Fruit fly (Drosophila melanogaster) whole organism, embryonic: ENCODE measurements around the gene CG14427.

Experiments
- Adf1 ChIP-seq: fragments of 200-800 bp; sonication (Bioruptor generic); IDR thresholded peaks from 2 replicates; pipeline ENCODE4 v1.3.6; 2022; ENCODE audit warnings: missing biosample characterization, missing genetic modification characterization
- CG10267 ChIP-seq: fragments of 200-800 bp; sonication (Bioruptor generic); optimal IDR thresholded peaks from 2 replicates; lab custom pipeline; 2018; ENCODE audit warnings: missing biosample characterization, mild to moderate bottlenecking, missing genetic modification characterization, moderate library complexity
- CG10321 ChIP-seq: fragments of 200-800 bp; sonication (Bioruptor generic); IDR thresholded peaks from 2 replicates; pipeline ENCODE4 v1.3.6; 2022; ENCODE audit warnings: missing biosample characterization, missing genetic modification characterization
- CG10431 ChIP-seq: fragments of 200-800 bp; sonication (Bioruptor generic); optimal IDR thresholded peaks from 3 replicates; lab custom pipeline; 2018; ENCODE audit warnings: missing biosample characterization, mild to moderate bottlenecking, missing genetic modification characterization
- CG11504 ChIP-seq: fragments of 200-800 bp; sonication (Bioruptor generic); optimal IDR thresholded peaks from 3 replicates; lab custom pipeline; 2019; ENCODE audit warnings: missing biosample characterization, mild to moderate bottlenecking, missing genetic modification characterization, moderate library complexity
- CG11696 ChIP-seq: fragments of 200-800 bp; sonication (Bioruptor generic); IDR thresholded peaks from 2 replicates; pipeline ENCODE4 v1.3.6; 2022; ENCODE audit warnings: missing biosample characterization, missing genetic modification characterization
- CG12219 ChIP-seq: fragments of 200-800 bp; sonication (Bioruptor generic); optimal IDR thresholded peaks from 3 replicates; lab custom pipeline; 2018; ENCODE audit warnings: missing biosample characterization, mild to moderate bottlenecking, missing genetic modification characterization
- CG13296 ChIP-seq: fragments of 200-800 bp; sonication (Bioruptor generic); optimal IDR thresholded peaks from 3 replicates; lab custom pipeline; 2018; ENCODE audit warnings: missing biosample characterization, mild to moderate bottlenecking, missing genetic modification characterization
- CG14710 ChIP-seq: fragments of 200-800 bp; sonication (Bioruptor generic); optimal IDR thresholded peaks from 3 replicates; lab custom pipeline; 2019; ENCODE audit warnings: missing biosample characterization, mild to moderate bottlenecking, missing genetic modification characterization, moderate library complexity
- CG1832 ChIP-seq: fragments of 200-800 bp; sonication (Bioruptor generic); optimal IDR thresholded peaks from 2 replicates; lab custom pipeline; 2017; ENCODE audit warnings: missing biosample characterization, mild to moderate bottlenecking, missing genetic modification characterization, inconsistent platforms
- CG2116 ChIP-seq: fragments of 200-800 bp; sonication (Bioruptor generic); optimal IDR thresholded peaks from 3 replicates; lab custom pipeline; 2018; ENCODE audit warnings: missing biosample characterization, mild to moderate bottlenecking, missing genetic modification characterization
- CG34224 ChIP-seq: fragments of 200-800 bp; sonication (Bioruptor generic); IDR thresholded peaks from 3 replicates; pipeline ENCODE4 v1.3.6; 2022; ENCODE audit warnings: missing biosample characterization, missing genetic modification characterization; ENCODE audit not compliant: partially characterized antibody
- CG3995 ChIP-seq: fragments of 200-800 bp; sonication (Bioruptor generic); optimal IDR thresholded peaks from 3 replicates; lab custom pipeline; 2016; ENCODE audit warnings: missing biosample characterization, missing genetic modification characterization
- CG4707 ChIP-seq: fragments of 200-800 bp; sonication (Bioruptor generic); optimal IDR thresholded peaks from 2 replicates; lab custom pipeline; 2018; ENCODE audit warnings: missing biosample characterization, mild to moderate bottlenecking, missing genetic modification characterization, moderate library complexity
- CG4854 ChIP-seq: fragments of 200-800 bp; sonication (Bioruptor generic); optimal IDR thresholded peaks from 2 replicates; lab custom pipeline; 2016; ENCODE audit warnings: missing biosample characterization, missing genetic modification characterization, inconsistent platforms
- CG8290 ChIP-seq, 3 experiments: fragments of 200-800 bp; sonication (Bioruptor generic); optimal IDR thresholded peaks; 2 replicates each; lab custom pipeline; 2016 to 2019; ENCODE audit warnings: missing biosample characterization in 3 of 3, missing genetic modification characterization in 3 of 3, mild to moderate bottlenecking in 2 of 3, moderate library complexity in 1 of 3
- Dbx ChIP-seq: fragments of 200-800 bp; sonication (Bioruptor generic); IDR thresholded peaks from 3 replicates; pipeline ENCODE4 v1.3.6; 2022; ENCODE audit warnings: missing biosample characterization, missing genetic modification characterization
- Dip3 ChIP-seq: fragments of 200-800 bp; sonication (Bioruptor generic); optimal IDR thresholded peaks from 3 replicates; lab custom pipeline; 2016; ENCODE audit warnings: missing biosample characterization, missing genetic modification characterization
- Dll ChIP-seq: fragments of 200-800 bp; sonication (Bioruptor generic); IDR thresholded peaks from 4 replicates; pipeline ENCODE4 v1.3.6; 2022; ENCODE audit warnings: missing biosample characterization, missing genetic modification characterization; ENCODE audit not compliant: partially characterized antibody
- E2f2 ChIP-seq: fragments of 200-800 bp; sonication (Bioruptor generic); IDR thresholded peaks from 2 replicates; pipeline ENCODE4 v1.3.6; 2022; ENCODE audit warnings: missing biosample characterization, missing genetic modification characterization
- Fer3 ChIP-seq: fragments of 200-800 bp; sonication (Bioruptor generic); optimal IDR thresholded peaks from 2 replicates; lab custom pipeline; 2018; ENCODE audit warnings: missing biosample characterization, mild to moderate bottlenecking, missing genetic modification characterization, moderate library complexity
- HmgD ChIP-seq: fragments of 200-800 bp; sonication (Bioruptor generic); optimal IDR thresholded peaks from 3 replicates; lab custom pipeline; 2016; ENCODE audit warnings: missing biosample characterization, missing genetic modification characterization
- Hr39 ChIP-seq: fragments of >200 bp; optimal IDR thresholded peaks from 2 replicates; lab custom pipeline; 2017
- Hr51 ChIP-seq, 2 experiments: fragments of 200-800 bp; sonication (Bioruptor generic); optimal IDR thresholded peaks; 2 replicates in 1 of 2; 3 replicates in 1 of 2; lab custom pipeline; 2016 to 2018; ENCODE audit warnings: missing biosample characterization in 2 of 2, missing genetic modification characterization in 2 of 2, mild to moderate bottlenecking in 1 of 2, moderate library complexity in 1 of 2
- Hr78 ChIP-seq, 2 experiments: fragments of 200-800 bp in 1 of 2; fragments of >200 bp in 1 of 2; sonication (Bioruptor generic) in 1 of 2; optimal IDR thresholded peaks; 2 replicates each; lab custom pipeline; 2017 to 2019; ENCODE audit warnings: missing biosample characterization in 2 of 2, missing genetic modification characterization in 2 of 2, mild to moderate bottlenecking in 1 of 2, moderate library complexity in 1 of 2
- Jarid2 ChIP-seq: fragments of 200-800 bp; sonication (Bioruptor generic); optimal IDR thresholded peaks from 3 replicates; lab custom pipeline; 2017; ENCODE audit warnings: mild to moderate bottlenecking, missing biosample characterization, missing genetic modification reagents, missing genetic modification characterization
- NFAT ChIP-seq: fragments of 200-800 bp; sonication (Bioruptor generic); IDR thresholded peaks from 2 replicates; pipeline ENCODE4 v1.3.6; 2022; ENCODE audit warnings: missing biosample characterization, missing genetic modification characterization
- NK7.1 ChIP-seq: fragments of 200-800 bp; sonication (Bioruptor generic); optimal IDR thresholded peaks from 3 replicates; lab custom pipeline; 2016; ENCODE audit warnings: missing biosample characterization, missing genetic modification characterization
- Nf-YC ChIP-seq: fragments of 200-800 bp; optimal IDR thresholded peaks from 3 replicates; lab custom pipeline; 2019; ENCODE audit warnings: missing biosample characterization, mild to moderate bottlenecking, missing genetic modification characterization, moderate library complexity
- Opbp ChIP-seq: fragments of 200-800 bp; sonication (Bioruptor generic); IDR thresholded peaks from 3 replicates; pipeline ENCODE4 v1.3.6; 2022; ENCODE audit warnings: missing biosample characterization, missing genetic modification characterization; ENCODE audit not compliant: partially characterized antibody
- Ssrp ChIP-seq: fragments of 200-800 bp; sonication (Bioruptor generic); optimal IDR thresholded peaks from 2 replicates; lab custom pipeline; 2018; ENCODE audit warnings: missing biosample characterization, mild to moderate bottlenecking, missing genetic modification characterization, moderate library complexity
- ac ChIP-seq: fragments of 200-800 bp; sonication (Bioruptor generic); optimal IDR thresholded peaks from 3 replicates; lab custom pipeline; 2017; ENCODE audit warnings: missing biosample characterization, mild to moderate bottlenecking, missing genetic modification characterization
- danr ChIP-seq: fragments of 200-800 bp; sonication (Bioruptor generic); IDR thresholded peaks from 2 replicates; pipeline ENCODE4 v1.3.6; 2022; ENCODE audit warnings: missing biosample characterization, missing genetic modification characterization
- dati ChIP-seq: fragments of 200-800 bp; sonication (Bioruptor generic); IDR thresholded peaks from 2 replicates; pipeline ENCODE4 v1.3.6; 2022; ENCODE audit warnings: missing biosample characterization, missing genetic modification characterization
- dpn ChIP-seq, 2 experiments: fragments of 200-800 bp; sonication (Bioruptor generic); optimal IDR thresholded peaks; 3 replicates each; lab custom pipeline; 2016; ENCODE audit warnings: missing biosample characterization in 2 of 2, missing genetic modification characterization in 2 of 2
- gsb ChIP-seq: fragments of 200-800 bp; sonication (Bioruptor generic); IDR thresholded peaks from 2 replicates; pipeline ENCODE4 v1.3.6; 2022; ENCODE audit warnings: missing biosample characterization, missing genetic modification characterization
- jigr1 ChIP-seq: fragments of 200-800 bp; sonication (Bioruptor generic); IDR thresholded peaks from 3 replicates; pipeline ENCODE4 v1.3.6; 2022; ENCODE audit warnings: missing biosample characterization, missing genetic modification characterization
- kay ChIP-seq: fragments of 200-800 bp; sonication (Bioruptor generic); optimal IDR thresholded peaks from 2 replicates; lab custom pipeline; 2016; ENCODE audit warnings: missing biosample characterization, missing genetic modification characterization
- kni ChIP-seq: fragments of 200-800 bp; sonication (Bioruptor generic); optimal IDR thresholded peaks from 3 replicates; lab custom pipeline; 2017; ENCODE audit warnings: mild to moderate bottlenecking, missing biosample characterization, missing genetic modification reagents, missing genetic modification characterization
- lmd ChIP-seq: fragments of 200-800 bp; sonication (Bioruptor generic); IDR thresholded peaks from 2 replicates; pipeline ENCODE4 v1.3.6; 2022; ENCODE audit warnings: missing biosample characterization, missing genetic modification characterization
- ro ChIP-seq: fragments of 200-800 bp; sonication (Bioruptor generic); IDR thresholded peaks from 2 replicates; pipeline ENCODE4 v1.3.6; 2022; ENCODE audit warnings: missing biosample characterization, missing genetic modification characterization
- seq ChIP-seq: fragments of 200-800 bp; sonication (Bioruptor generic); IDR thresholded peaks from 2 replicates; pipeline ENCODE4 v1.3.6; 2022; ENCODE audit warnings: missing biosample characterization, missing genetic modification characterization
- slbo ChIP-seq: fragments of 200-800 bp; sonication (Bioruptor generic); IDR thresholded peaks from 2 replicates; pipeline ENCODE4 v1.3.6; 2022; ENCODE audit warnings: missing biosample characterization, missing genetic modification characterization
- ssp ChIP-seq: fragments of 200-800 bp; sonication (Bioruptor generic); IDR thresholded peaks from 2 replicates; pipeline ENCODE4 v1.3.6; 2022; ENCODE audit warnings: missing biosample characterization, missing genetic modification characterization
- stc ChIP-seq: fragments of 200-800 bp; sonication (Bioruptor generic); IDR thresholded peaks from 2 replicates; pipeline ENCODE4 v1.3.6; 2022; ENCODE audit warnings: missing biosample characterization, missing genetic modification characterization
- sug ChIP-seq: fragments of 200-800 bp; optimal IDR thresholded peaks from 2 replicates; lab custom pipeline; 2019; ENCODE audit warnings: missing biosample characterization, mild to moderate bottlenecking, missing genetic modification characterization, moderate library complexity
- tgo ChIP-seq: fragments of 200-800 bp; sonication (Bioruptor generic); IDR thresholded peaks from 3 replicates; pipeline ENCODE4 v1.3.6; 2022; ENCODE audit warnings: missing biosample characterization, missing genetic modification characterization
- trem ChIP-seq: fragments of 200-800 bp; optimal IDR thresholded peaks from 3 replicates; lab custom pipeline; 2019; ENCODE audit warnings: missing biosample characterization, mild to moderate bottlenecking, missing genetic modification characterization, moderate library complexity
- unc-4 ChIP-seq: fragments of 200-800 bp; sonication (Bioruptor generic); IDR thresholded peaks from 2 replicates; pipeline ENCODE4 v1.3.6; 2022; ENCODE audit warnings: missing biosample characterization, missing genetic modification characterization; ENCODE audit not compliant: partially characterized antibody
- vvl ChIP-seq: fragments of 200-800 bp; sonication (Bioruptor generic); IDR thresholded peaks from 2 replicates; pipeline ENCODE4 v1.3.6; 2022; ENCODE audit warnings: missing biosample characterization, missing genetic modification characterization
- zfh1 ChIP-seq: fragments of 200-800 bp; sonication (Bioruptor generic); IDR thresholded peaks from 3 replicates; pipeline ENCODE4 v1.3.6; 2022; ENCODE audit warnings: missing biosample characterization, missing genetic modification characterization

The CG14427 gene

DNA sequence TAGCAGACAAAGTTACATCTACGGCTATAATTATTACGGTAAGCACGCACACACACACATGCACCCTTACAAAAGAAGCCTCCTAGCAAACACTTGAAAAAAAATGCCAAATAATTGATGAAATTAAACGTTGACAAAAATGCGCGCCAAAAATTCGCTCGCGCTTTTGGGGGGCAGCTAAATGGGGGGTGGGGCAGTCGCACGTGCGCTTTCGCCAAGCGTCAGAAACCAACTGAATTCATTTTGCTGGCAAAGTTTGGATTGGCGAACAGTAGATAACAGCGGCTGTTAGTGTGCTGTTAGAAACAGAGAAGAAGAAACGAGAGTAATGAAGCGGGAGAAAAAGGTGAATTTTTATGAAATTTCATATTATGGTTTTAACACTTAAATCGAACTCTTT is 25.4 kb downstream of the CG14427 start, which contains the start of gene CG12541 (continued):
- TF ChIP-seq vvl (GFP tag; lab: Robert Waterston, UW) (no peak), gsb (GFP tag; lab: Robert Waterston, UW) (no peak), trem (tag; lab: Kevin White, UChicago) (no peak), CG8290 (GFP tag; optimal IDR thresholded peaks at IDR 0.05; lab: Kevin White, UChicago) (no peak), CG8290 (tag; optimal IDR thresholded peaks at IDR 0.05; lab: Kevin White, UChicago) (peak in 1 of 2 experiments; percentile 36), CG2116 (GFP tag; lab: Kevin White, UChicago) (no peak), CG1832 (GFP tag; lab: Kevin White, UChicago) (no peak), CG10267 (tag; lab: Kevin White, UChicago) (no peak), NK7.1 (GFP tag; lab: Kevin White, UChicago) (no peak), unc-4 (0 out of 2 replicates have a peak, but pooled peaks have one; percentile 14), ro (GFP tag; lab: Robert Waterston, UW) (no peak), CG10321 (no peak), CG3995 (no peak), lmd (GFP tag; lab: Robert Waterston, UW) (no peak), dati (no peak), CG11696 (GFP tag; lab: Robert Waterston, UW) (no peak), Nf-YC (peak; percentile 6), slbo (GFP tag; lab: Robert Waterston, UW) (no peak), CG12219 (no peak), sug (tag; lab: Kevin White, UChicago) (no peak), ssp (GFP tag; lab: Robert Waterston, UW) (no peak), Fer3 (no peak), HmgD (GFP tag; lab: Kevin White, UChicago) (no peak), seq (GFP tag; lab: Robert Waterston, UW) (no peak), CG14710 (no peak), Ssrp (tag; lab: Kevin White, UChicago) (no peak), Hr51 (GFP tag; optimal IDR thresholded peaks at IDR 0.05; lab: Kevin White, UChicago) (peak in 1 of 2 experiments; percentile 11), danr (GFP tag; lab: Robert Waterston, UW) (no peak), Opbp (GFP tag; lab: Robert Waterston, UW) (no peak), kni (GFP tag; lab: Kevin White, UChicago) (no peak), Hr39 (lab: Kevin White, UChicago) (no peak), Dip3 (no peak), CG4854 (GFP tag; lab: Kevin White, UChicago) (no peak), kay (no peak), Hr78 (GFP tag; optimal IDR thresholded peaks at IDR 0.05; lab: Kevin White, UChicago) (no peak), dpn (GFP tag; optimal IDR thresholded peaks at IDR 0.05; lab: Kevin White, UChicago) (no peak), NFAT (GFP tag; lab: Robert Waterston, UW) (peak; percentile 27; the same call in 1 of the 2 replicates), Dbx (no peak), stc (no peak), E2f2 (GFP tag; lab: Robert Waterston, UW) (peak; percentile 51), zfh1 (GFP tag; lab: Robert Waterston, UW) (no peak), jigr1 (GFP tag; lab: Robert Waterston, UW) (no peak), ac (GFP tag; lab: Kevin White, UChicago) (no peak), CG34224 (GFP tag; lab: Robert Waterston, UW) (no peak), Jarid2 (GFP tag; lab: Kevin White, UChicago) (peak; percentile 76), CG10431 (GFP tag; lab: Kevin White, UChicago) (no peak), Dll (GFP tag; lab: Robert Waterston, UW) (no peak), CG11504 (tag; lab: Kevin White, UChicago) (no peak), CG13296 (no peak), tgo (no peak), Adf1 (GFP tag; lab: Robert Waterston, UW) (no peak), CG4707 (GFP tag; lab: Kevin White, UChicago) (no peak)
